Fruit fly (Drosophila melanogaster) whole organism, prepupa: ENCODE data around the gene CG9784.

Source experiments
- Blimp-1 ChIP-seq: fragments of 200-800 bp; sonication (Bioruptor generic); optimal IDR thresholded peaks from 3 replicates; lab custom pipeline; 2017; ENCODE audit warnings: missing biosample characterization, missing genetic modification characterization, mild to moderate bottlenecking, moderate library complexity, missing genetic modification reagents
- CG10669 ChIP-seq: fragments of 200-800 bp; sonication (Bioruptor generic); optimal IDR thresholded peaks from 3 replicates; lab custom pipeline; 2018; ENCODE audit warnings: missing biosample characterization, mild to moderate bottlenecking, missing genetic modification characterization, moderate library complexity
- CG11762 ChIP-seq: fragments of 200-800 bp; sonication (Bioruptor generic); optimal IDR thresholded peaks from 3 replicates; lab custom pipeline; 2016; ENCODE audit warnings: missing biosample characterization, missing genetic modification characterization; ENCODE audit not compliant: insufficient read depth
- CG11902 ChIP-seq: fragments of 200-800 bp; sonication (Bioruptor generic); optimal IDR thresholded peaks from 3 replicates; lab custom pipeline; 2016; ENCODE audit warnings: missing biosample characterization, missing genetic modification characterization
- CG15336 ChIP-seq: fragments of 200-800 bp; sonication (Bioruptor generic); IDR thresholded peaks from 2 replicates; pipeline ENCODE4 v1.3.6; 2022; ENCODE audit warnings: missing biosample characterization, missing genetic modification characterization
- CG1621 ChIP-seq: fragments of 200-800 bp; sonication (Bioruptor generic); optimal IDR thresholded peaks from 3 replicates; lab custom pipeline; 2018; ENCODE audit warnings: missing biosample characterization, mild to moderate bottlenecking, missing genetic modification characterization
- CG16779 ChIP-seq: fragments of 200-800 bp; sonication (Bioruptor generic); optimal IDR thresholded peaks from 3 replicates; lab custom pipeline; 2017; ENCODE audit warnings: missing biosample characterization, mild to moderate bottlenecking, missing genetic modification characterization
- CG3032 ChIP-seq: fragments of 200-800 bp; optimal IDR thresholded peaks from 2 replicates; lab custom pipeline; 2019; ENCODE audit warnings: missing biosample characterization, mild to moderate bottlenecking, missing genetic modification characterization, moderate library complexity
- CG31627 ChIP-seq: fragments of 200-800 bp; sonication (Bioruptor generic); optimal IDR thresholded peaks from 3 replicates; lab custom pipeline; 2016; ENCODE audit warnings: missing biosample characterization, missing genetic modification characterization
- CG32006 ChIP-seq: fragments of 200-800 bp; sonication (Bioruptor generic); optimal IDR thresholded peaks from 3 replicates; lab custom pipeline; 2017; ENCODE audit warnings: missing biosample characterization, mild to moderate bottlenecking, missing genetic modification characterization
- CG6163 ChIP-seq: fragments of 200-800 bp; sonication (Bioruptor generic); IDR thresholded peaks from 3 replicates; pipeline ENCODE4 v1.3.6; 2022; ENCODE audit warnings: missing biosample characterization, missing genetic modification characterization
- CG6276 ChIP-seq: fragments of 200-800 bp; sonication (Bioruptor generic); optimal IDR thresholded peaks from 2 replicates; lab custom pipeline; 2017; ENCODE audit warnings: missing biosample characterization, mild to moderate bottlenecking, missing genetic modification characterization
- CG6808 ChIP-seq: fragments of 200-800 bp; sonication (Bioruptor generic); optimal IDR thresholded peaks from 3 replicates; lab custom pipeline; 2017; ENCODE audit warnings: missing biosample characterization, missing genetic modification characterization, mild to moderate bottlenecking, moderate library complexity, missing genetic modification reagents
- CG6854 ChIP-seq: fragments of 200-800 bp; sonication (Bioruptor generic); optimal IDR thresholded peaks from 2 replicates; lab custom pipeline; 2017; ENCODE audit warnings: missing biosample characterization, mild to moderate bottlenecking, missing genetic modification characterization
- CG8119 ChIP-seq: fragments of 200-800 bp; sonication (Bioruptor generic); IDR thresholded peaks from 3 replicates; pipeline ENCODE4 v1.3.6; 2022; ENCODE audit warnings: missing biosample characterization, missing genetic modification characterization
- CG8632 ChIP-seq: fragments of 200-800 bp; sonication (Bioruptor generic); optimal IDR thresholded peaks from 3 replicates; lab custom pipeline; 2016; ENCODE audit warnings: missing biosample characterization, missing genetic modification characterization
- Eip78C ChIP-seq: fragments of 200-800 bp; sonication (Bioruptor generic); peaks from one replicate; lab custom pipeline; 2016; ENCODE audit warnings: missing biosample characterization, missing genetic modification characterization
- Ets21C ChIP-seq: fragments of 200-800 bp; sonication (Bioruptor generic); optimal IDR thresholded peaks from 3 replicates; lab custom pipeline; 2016; ENCODE audit warnings: missing biosample characterization, missing genetic modification characterization
- Hr4 ChIP-seq: fragments of 200-800 bp; sonication (Bioruptor generic); optimal IDR thresholded peaks from 3 replicates; lab custom pipeline; 2016; ENCODE audit warnings: missing biosample characterization, missing genetic modification characterization
- OdsH ChIP-seq: fragments of 200-800 bp; sonication (Bioruptor generic); optimal IDR thresholded peaks from 3 replicates; lab custom pipeline; 2016; ENCODE audit warnings: missing biosample characterization, missing genetic modification characterization
- Smox ChIP-seq: fragments of 200-800 bp; sonication (Bioruptor generic); optimal IDR thresholded peaks from 3 replicates; lab custom pipeline; 2016; ENCODE audit warnings: missing biosample characterization, missing genetic modification characterization
- Sox14 ChIP-seq: fragments of 200-800 bp; sonication (Bioruptor generic); optimal IDR thresholded peaks from 3 replicates; lab custom pipeline; 2016; ENCODE audit warnings: missing biosample characterization, missing genetic modification characterization
- Sox15 ChIP-seq: fragments of 200-800 bp; sonication (Bioruptor generic); optimal IDR thresholded peaks from 3 replicates; lab custom pipeline; 2016; ENCODE audit warnings: missing biosample characterization, missing genetic modification characterization
- dac ChIP-seq: fragments of 200-800 bp; sonication (Bioruptor generic); optimal IDR thresholded peaks from 2 replicates; lab custom pipeline; 2017; ENCODE audit warnings: missing biosample characterization, mild to moderate bottlenecking, missing genetic modification characterization
- dsx ChIP-seq: fragments of 200-800 bp; optimal IDR thresholded peaks from 3 replicates; lab custom pipeline; 2019; ENCODE audit warnings: missing biosample characterization, mild to moderate bottlenecking, missing genetic modification characterization, moderate library complexity; ENCODE audit not compliant: poor library complexity, severe bottlenecking
- eg ChIP-seq: fragments of 200-800 bp; sonication (Bioruptor generic); IDR thresholded peaks from 3 replicates; pipeline ENCODE4 v1.3.6; 2022; ENCODE audit warnings: missing biosample characterization, missing genetic modification characterization
- esn ChIP-seq: fragments of 200-800 bp; sonication (Bioruptor generic); optimal IDR thresholded peaks from 2 replicates; lab custom pipeline; 2016; ENCODE audit warnings: missing biosample characterization, mild to moderate bottlenecking, missing genetic modification characterization, moderate library complexity
- fd59A ChIP-seq: fragments of 200-800 bp; sonication (Bioruptor generic); optimal IDR thresholded peaks from 2 replicates; lab custom pipeline; 2017; ENCODE audit warnings: missing biosample characterization, mild to moderate bottlenecking, missing genetic modification characterization, missing genetic modification reagents
- fkh ChIP-seq: fragments of 200-800 bp; sonication (Bioruptor generic); optimal IDR thresholded peaks from 3 replicates; lab custom pipeline; 2017; ENCODE audit warnings: missing biosample characterization, mild to moderate bottlenecking, missing genetic modification characterization, moderate library complexity
- ss ChIP-seq, 2 experiments: fragments of 200-800 bp; sonication (Bioruptor generic); optimal IDR thresholded peaks; 2 replicates in 1 of 2; 3 replicates in 1 of 2; lab custom pipeline; 2017 to 2018; ENCODE audit warnings: mild to moderate bottlenecking in 2 of 2, missing biosample characterization in 2 of 2, missing genetic modification characterization in 2 of 2, moderate library complexity in 1 of 2
- svp ChIP-seq: fragments of 200-800 bp; sonication (Bioruptor generic); peaks from one replicate; lab custom pipeline; 2016; ENCODE audit warnings: missing biosample characterization, missing genetic modification characterization

CG9784 gene

dm6 chrX:16621462-16621861, 22.4 kb upstream of the CG9784 start, which contains the start of gene CG9782:
Gene CG9782, minus strand, starts transcription at chrX:16621589.
- TF ChIP-seq CG6163 = 0 out of 3 replicates have a peak, but pooled peaks have one; percentile 34
- TF ChIP-seq Hr4 (GFP tag; lab: Kevin White, UChicago) = no peak
- TF ChIP-seq ss (GFP tag; optimal IDR thresholded peaks at IDR 0.05; lab: Kevin White, UChicago) = peak in 1 of 2 experiments; percentile 8
- TF ChIP-seq eg (GFP tag; lab: Robert Waterston, UW) = 0 out of 3 replicates have a peak, but pooled peaks have one; percentile 23

- TF ChIP-seq CG8119 (GFP tag; lab: Robert Waterston, UW) (0 out of 3 replicates have a peak, but pooled peaks have one; percentile 3), Blimp-1 (GFP tag; lab: Kevin White, UChicago) (peak; percentile 51), esn (no peak), CG32006 (GFP tag; lab: Kevin White, UChicago) (no peak), CG31627 (GFP tag; lab: Kevin White, UChicago) (no peak), CG6276 (GFP tag; lab: Kevin White, UChicago) (no peak), dsx (no peak)
Observed at dm6 chrX:16618724-16619123, 19.7 kb upstream of the CG9784 start.

dm6 chrX:16616773-16617738, 18.0 kb upstream of the CG9784 start:
- TF ChIP-seq ss (GFP tag; optimal IDR thresholded peaks at IDR 0.05; lab: Kevin White, UChicago) (peak in 1 of 2 experiments; percentile 21), CG6163 (peak; percentile 19; the same call in 1 of the 3 replicates), Eip78C (peak; percentile 66), CG6808 (GFP tag; lab: Kevin White, UChicago) (no peak), dac (GFP tag; lab: Kevin White, UChicago) (no peak), svp (GFP tag; lab: Kevin White, UChicago) (peak; percentile 44), Blimp-1 (GFP tag; lab: Kevin White, UChicago) (peak; percentile 69)

- no peak for TF ChIP-seq OdsH (GFP tag; lab: Kevin White, UChicago)
- peak; percentile 15 for TF ChIP-seq Sox14 (GFP tag; lab: Kevin White, UChicago)
- no peak for TF ChIP-seq fd59A
- TF ChIP-seq CG15336 = no peak
- peak; percentile 20 for TF ChIP-seq dsx
- TF ChIP-seq Smox (GFP tag; lab: Kevin White, UChicago) = no peak
- peak; percentile 22 for TF ChIP-seq esn
- peak; percentile 4 for TF ChIP-seq CG6854
- TF ChIP-seq eg (GFP tag; lab: Robert Waterston, UW) = 0 out of 3 replicates have a peak, but pooled peaks have one; percentile 11
- peak; percentile 31 to 58 for TF ChIP-seq ss (GFP tag; optimal IDR thresholded peaks at IDR 0.05; lab: Kevin White, UChicago)
- peak; percentile 10 for TF ChIP-seq Eip78C
- TF ChIP-seq CG8119 (GFP tag; lab: Robert Waterston, UW) = peak; percentile 22; the same call in 1 of the 3 replicates
Observed at dm6 chrX:16610601-16611058, 11.6 kb upstream of the CG9784 start, which contains the start of gene mbt. Gene mbt, plus strand, starts transcription at chrX:16610685.

- TF ChIP-seq CG8119 (GFP tag; lab: Robert Waterston, UW) (no peak), CG11902 (GFP tag; lab: Kevin White, UChicago) (no peak), ss (GFP tag; optimal IDR thresholded peaks at IDR 0.05; lab: Kevin White, UChicago) (peak in 1 of 2 experiments; percentile 4), CG11762 (GFP tag; lab: Kevin White, UChicago) (no peak), dsx (no peak), Smox (GFP tag; lab: Kevin White, UChicago) (no peak), CG3032 (no peak), CG10669 (GFP tag; lab: Kevin White, UChicago) (no peak), CG1621 (peak; percentile 45), CG16779 (tag; lab: Kevin White, UChicago) (no peak), CG8632 (GFP tag; lab: Kevin White, UChicago) (no peak), fd59A (no peak), Hr4 (GFP tag; lab: Kevin White, UChicago) (no peak), fkh (GFP tag; lab: Kevin White, UChicago) (no peak), OdsH (GFP tag; lab: Kevin White, UChicago) (no peak), Ets21C (GFP tag; lab: Kevin White, UChicago) (no peak), Sox15 (GFP tag; lab: Kevin White, UChicago) (no peak)
Observed at dm6 chrX:16607828-16608227, 8.8 kb upstream of the CG9784 start.
